Fruit fly (Drosophila melanogaster) whole organism, embryonic: ENCODE data around the gene Rh4.

Experiments used
- CG10462 ChIP-seq: fragments of 200-800 bp; sonication (Bioruptor generic); optimal IDR thresholded peaks from 2 replicates; lab custom pipeline; 2016; ENCODE audit warnings: missing biosample characterization, missing genetic modification characterization
- CG11695 ChIP-seq: fragments of 200-800 bp; sonication (Bioruptor generic); IDR thresholded peaks from 3 replicates; pipeline ENCODE4 v1.3.6; 2022; ENCODE audit warnings: missing biosample characterization, missing genetic modification characterization
- CG12071 ChIP-seq: fragments of 200-800 bp; sonication (Bioruptor generic); optimal IDR thresholded peaks from 3 replicates; lab custom pipeline; 2018; ENCODE audit warnings: missing biosample characterization, mild to moderate bottlenecking, missing genetic modification characterization
- CG12769 ChIP-seq: fragments of 200-800 bp; sonication (Bioruptor generic); optimal IDR thresholded peaks from 2 replicates; lab custom pipeline; 2019; ENCODE audit warnings: missing biosample characterization, mild to moderate bottlenecking, missing genetic modification characterization, moderate library complexity
- CG13287 ChIP-seq: fragments of 200-800 bp; sonication (Bioruptor generic); IDR thresholded peaks from 2 replicates; pipeline ENCODE4 v1.3.6; 2022; ENCODE audit warnings: missing biosample characterization, missing genetic modification characterization; ENCODE audit not compliant: partially characterized antibody
- CG15514 ChIP-seq: fragments of 200-800 bp; sonication (Bioruptor generic); optimal IDR thresholded peaks from 3 replicates; lab custom pipeline; 2017; ENCODE audit warnings: missing biosample characterization, missing genetic modification characterization, mild to moderate bottlenecking, moderate library complexity, missing genetic modification reagents
- CG31441 ChIP-seq: fragments of 200-800 bp; sonication (Bioruptor generic); IDR thresholded peaks from 2 replicates; pipeline ENCODE4 v1.3.6; 2022; ENCODE audit warnings: missing biosample characterization, missing genetic modification characterization
- CG3407 ChIP-seq: fragments of 200-800 bp; sonication (Bioruptor generic); optimal IDR thresholded peaks from 2 replicates; lab custom pipeline; 2018; ENCODE audit warnings: missing biosample characterization, mild to moderate bottlenecking, missing genetic modification characterization
- CG34422 ChIP-seq: fragments of 200-800 bp; sonication (Bioruptor generic); IDR thresholded peaks from 3 replicates; pipeline ENCODE4 v1.3.6; 2022; ENCODE audit warnings: missing biosample characterization, missing genetic modification characterization
- CG4707 ChIP-seq: fragments of 200-800 bp; sonication (Bioruptor generic); optimal IDR thresholded peaks from 2 replicates; lab custom pipeline; 2018; ENCODE audit warnings: missing biosample characterization, mild to moderate bottlenecking, missing genetic modification characterization, moderate library complexity
- CG6791 ChIP-seq: fragments of 200-800 bp; sonication (Bioruptor generic); IDR thresholded peaks from 3 replicates; pipeline ENCODE4 v1.3.6; 2022; ENCODE audit warnings: missing biosample characterization, missing genetic modification characterization; ENCODE audit not compliant: partially characterized antibody
- CG7372 ChIP-seq: fragments of 200-800 bp; sonication (Bioruptor generic); IDR thresholded peaks from 2 replicates; pipeline ENCODE4 v1.3.6; 2022; ENCODE audit warnings: missing biosample characterization, missing genetic modification characterization
- CG7987 ChIP-seq: fragments of 200-800 bp; sonication (Bioruptor generic); optimal IDR thresholded peaks from 2 replicates; lab custom pipeline; 2018; ENCODE audit warnings: missing biosample characterization, mild to moderate bottlenecking, missing genetic modification characterization, moderate library complexity
- CG8290 ChIP-seq, 3 experiments: fragments of 200-800 bp; sonication (Bioruptor generic); optimal IDR thresholded peaks; 2 replicates each; lab custom pipeline; 2016 to 2019; ENCODE audit warnings: missing biosample characterization in 3 of 3, missing genetic modification characterization in 3 of 3, mild to moderate bottlenecking in 2 of 3, moderate library complexity in 1 of 3
- Dref ChIP-seq: fragments of 200-800 bp; sonication (Bioruptor generic); IDR thresholded peaks from 2 replicates; pipeline ENCODE4 v1.3.6; 2022; ENCODE audit warnings: missing biosample characterization, missing genetic modification characterization
- E2f2 ChIP-seq: fragments of 200-800 bp; sonication (Bioruptor generic); IDR thresholded peaks from 2 replicates; pipeline ENCODE4 v1.3.6; 2022; ENCODE audit warnings: missing biosample characterization, missing genetic modification characterization
- Elba2 ChIP-seq: fragments of 200-800 bp; sonication (Bioruptor generic); optimal IDR thresholded peaks from 3 replicates; lab custom pipeline; 2016; ENCODE audit warnings: missing biosample characterization, missing genetic modification characterization
- Med ChIP-seq: fragments of 200-800 bp; sonication (Bioruptor generic); peaks from one replicate; lab custom pipeline; 2016; ENCODE audit warnings: missing biosample characterization, missing genetic modification characterization, mild to moderate bottlenecking, inconsistent platforms, moderate library complexity
- Rfx ChIP-seq: fragments of 200-800 bp; sonication (Bioruptor generic); IDR thresholded peaks from 2 replicates; pipeline ENCODE4 v1.3.6; 2022; ENCODE audit warnings: missing biosample characterization, missing genetic modification characterization
- amos ChIP-seq: fragments of 200-800 bp; sonication (Bioruptor generic); IDR thresholded peaks from 2 replicates; pipeline ENCODE4 v1.3.6; 2022; ENCODE audit warnings: missing biosample characterization, missing genetic modification characterization; ENCODE audit not compliant: partially characterized antibody
- ap ChIP-seq: fragments of 200-800 bp; sonication (Bioruptor generic); IDR thresholded peaks from 2 replicates; pipeline ENCODE4 v1.3.6; 2022; ENCODE audit warnings: missing biosample characterization, missing genetic modification characterization
- ash1 ChIP-seq: fragments of 200-800 bp; sonication (Bioruptor generic); optimal IDR thresholded peaks from 2 replicates; lab custom pipeline; 2018; ENCODE audit warnings: missing biosample characterization, mild to moderate bottlenecking, missing genetic modification characterization
- dati ChIP-seq: fragments of 200-800 bp; sonication (Bioruptor generic); IDR thresholded peaks from 2 replicates; pipeline ENCODE4 v1.3.6; 2022; ENCODE audit warnings: missing biosample characterization, missing genetic modification characterization
- dysf ChIP-seq: fragments of 200-800 bp; sonication (Bioruptor generic); IDR thresholded peaks from 3 replicates; pipeline ENCODE4 v1.3.6; 2022; ENCODE audit warnings: missing biosample characterization, missing genetic modification characterization
- gce ChIP-seq: fragments of 200-800 bp; sonication (Bioruptor generic); IDR thresholded peaks from 3 replicates; pipeline ENCODE4 v1.3.6; 2022; ENCODE audit warnings: missing biosample characterization, missing genetic modification characterization
- gcm2 ChIP-seq: fragments of 200-800 bp; sonication (Bioruptor generic); optimal IDR thresholded peaks from 2 replicates; lab custom pipeline; 2016; ENCODE audit warnings: missing biosample characterization, missing genetic modification characterization
- gfzf ChIP-seq: fragments of 200-800 bp; sonication (Bioruptor generic); optimal IDR thresholded peaks from 2 replicates; lab custom pipeline; 2016; ENCODE audit warnings: missing biosample characterization, mild to moderate bottlenecking, missing genetic modification characterization, moderate library complexity
- lov ChIP-seq, 2 experiments: fragments of 200-800 bp in 1 of 2; fragments of >200 bp in 1 of 2; sonication (Bioruptor generic) in 1 of 2; IDR thresholded peaks in 1 of 2; optimal IDR thresholded peaks in 1 of 2; 2 replicates in 1 of 2; 3 replicates in 1 of 2; pipeline versions ENCODE4 v1.3.6 to Lab custom; 2017 to 2022; ENCODE audit warnings: missing biosample characterization in 1 of 2, missing genetic modification characterization in 1 of 2
- maf-S ChIP-seq: fragments of 200-800 bp; sonication (Bioruptor generic); optimal IDR thresholded peaks from 2 replicates; lab custom pipeline; 2016; ENCODE audit warnings: missing biosample characterization, missing genetic modification characterization
- nau ChIP-seq: fragments of 200-800 bp; sonication (Bioruptor generic); optimal IDR thresholded peaks from 3 replicates; lab custom pipeline; 2017; ENCODE audit warnings: missing biosample characterization, mild to moderate bottlenecking, missing genetic modification characterization, missing genetic modification reagents
- pita ChIP-seq: fragments of 200-800 bp; sonication (Bioruptor generic); optimal IDR thresholded peaks from 2 replicates; lab custom pipeline; 2017; ENCODE audit warnings: missing biosample characterization, mild to moderate bottlenecking, missing genetic modification characterization
- sens-2 ChIP-seq: fragments of 200-800 bp; sonication (Bioruptor generic); IDR thresholded peaks from 2 replicates; pipeline ENCODE4 v1.3.6; 2022; ENCODE audit warnings: missing biosample characterization, missing genetic modification characterization
- sim ChIP-seq: fragments of 200-800 bp; sonication (Bioruptor generic); IDR thresholded peaks from 2 replicates; pipeline ENCODE4 v1.3.6; 2022; ENCODE audit warnings: missing biosample characterization, missing genetic modification characterization
- sr ChIP-seq: fragments of 200-800 bp; sonication (Bioruptor generic); IDR thresholded peaks from 3 replicates; pipeline ENCODE4 v1.3.6; 2022; ENCODE audit warnings: missing biosample characterization, missing genetic modification characterization
- stwl ChIP-seq: fragments of 200-800 bp; sonication (Bioruptor generic); optimal IDR thresholded peaks from 3 replicates; lab custom pipeline; 2018; ENCODE audit warnings: missing biosample characterization, mild to moderate bottlenecking, missing genetic modification characterization, moderate library complexity
- ttk ChIP-seq: fragments of 200-800 bp; sonication (Bioruptor generic); IDR thresholded peaks from 2 replicates; pipeline ENCODE4 v2.1.2; 2022; ENCODE audit warnings: missing biosample characterization, missing genetic modification characterization
- zen2 ChIP-seq: fragments of 200-800 bp; sonication (Bioruptor generic); IDR thresholded peaks from 3 replicates; pipeline ENCODE4 v1.3.6; 2022; ENCODE audit warnings: missing biosample characterization, missing genetic modification characterization; ENCODE audit not compliant: partially characterized antibody

Gene Rh4

DNA sequence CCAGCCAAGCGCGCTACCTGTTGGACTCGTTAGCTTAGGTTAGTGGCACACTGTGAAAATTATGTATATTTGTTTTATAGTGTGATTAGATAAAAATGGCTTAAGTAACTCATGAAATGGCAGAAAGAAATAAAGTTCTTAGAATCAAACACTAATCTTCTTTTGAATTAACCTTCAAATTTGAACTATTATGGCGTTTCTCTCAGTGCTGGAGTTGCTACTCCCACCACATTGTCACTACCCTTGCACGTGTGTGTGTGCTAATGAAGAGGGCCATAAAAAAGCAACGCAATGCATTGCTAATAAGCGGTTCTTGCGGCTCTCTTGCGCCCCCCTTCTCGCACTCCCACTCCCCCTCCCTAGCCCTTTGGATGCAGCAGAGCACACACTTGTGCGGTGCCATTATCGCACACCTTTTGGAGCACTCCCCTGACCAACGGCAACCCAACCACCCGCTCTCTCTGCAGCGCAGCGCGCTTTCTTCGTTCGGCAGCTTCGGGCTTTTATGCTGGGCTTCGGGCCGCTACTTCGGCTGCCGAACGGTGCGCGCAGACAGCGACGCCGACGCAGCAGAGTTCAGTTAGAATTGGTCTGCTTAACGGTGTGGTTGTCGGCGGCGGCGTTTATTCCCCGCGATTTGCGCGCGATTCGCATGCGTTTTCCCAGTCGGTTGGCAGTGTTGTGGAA is 28.5 kb upstream of the Rh4 start (continued):
- no peak for TF ChIP-seq ash1 (GFP tag; lab: Kevin White, UChicago)
- peak; percentile 89 for TF ChIP-seq CG34422 (GFP tag; lab: Robert Waterston, UW)
- peak; percentile 86 for TF ChIP-seq sim (GFP tag; lab: Robert Waterston, UW)
- TF ChIP-seq sens-2 (GFP tag; lab: Robert Waterston, UW) = peak; percentile 96
- peak; percentile 36 for TF ChIP-seq Elba2 (GFP tag; lab: Kevin White, UChicago)
- peak; percentile 34; the same call in 1 of the 2 replicates for TF ChIP-seq amos
- peak; percentile 94 for TF ChIP-seq ttk (GFP tag; lab: Robert Waterston, UW)
- peak; percentile 91 for TF ChIP-seq ap (GFP tag; lab: Robert Waterston, UW)
- TF ChIP-seq CG7372 = peak; percentile 85
- peak; percentile 80 for TF ChIP-seq maf-S (GFP tag; lab: Kevin White, UChicago)
- TF ChIP-seq, all 482 proteins: peak for 417

DNA sequence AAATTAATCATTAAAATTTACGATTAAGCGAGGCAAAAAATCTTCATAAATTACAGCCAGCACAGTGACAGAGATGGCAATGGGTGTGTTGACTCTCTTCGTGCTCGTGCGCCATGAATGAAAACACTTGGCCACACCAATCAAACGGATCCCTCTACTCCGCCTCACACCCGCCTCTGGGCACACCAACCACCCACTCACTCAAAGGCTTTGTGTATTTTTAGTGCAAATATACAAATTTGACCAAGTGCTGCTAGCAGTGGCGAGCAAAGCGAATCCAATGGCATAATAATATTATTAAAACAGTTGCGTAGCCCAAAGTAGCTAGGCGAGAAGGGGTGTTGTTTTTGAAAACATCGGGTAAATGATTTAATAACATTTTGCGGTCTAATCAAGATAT is 27.2 kb upstream of the Rh4 start:
- TF ChIP-seq dati (GFP tag; lab: Robert Waterston, UW) (0 out of 2 replicates have a peak, but pooled peaks have one; percentile 8), CG7987 (GFP tag; lab: Kevin White, UChicago) (peak; percentile 5), pita (GFP tag; lab: Kevin White, UChicago) (no peak), gcm2 (GFP tag; lab: Kevin White, UChicago) (no peak), CG4707 (GFP tag; lab: Kevin White, UChicago) (no peak), dysf (GFP tag; lab: Robert Waterston, UW) (0 out of 3 replicates have a peak, but pooled peaks have one; percentile 11), gce (GFP tag; lab: Robert Waterston, UW) (0 out of 3 replicates have a peak, but pooled peaks have one; percentile 37), CG11695 (0 out of 3 replicates have a peak, but pooled peaks have one; percentile 13), CG15514 (GFP tag; lab: Kevin White, UChicago) (peak; percentile 17), Med (GFP tag; lab: Kevin White, UChicago) (peak; percentile 64), lov (optimal IDR thresholded peaks at IDR 0.05; lab: Kevin White, UChicago) (no peak), lov (GFP tag; IDR thresholded peaks at IDR 0.05; lab: Robert Waterston, UW) (no peak), CG8290 (GFP tag; optimal IDR thresholded peaks at IDR 0.05; lab: Kevin White, UChicago) (no peak), CG8290 (tag; optimal IDR thresholded peaks at IDR 0.05; lab: Kevin White, UChicago) (peak in 1 of 2 experiments; percentile 40), CG12071 (GFP tag; lab: Kevin White, UChicago) (peak; percentile 4), CG12769 (tag; lab: Kevin White, UChicago) (peak; percentile 57), Rfx (GFP tag; lab: Robert Waterston, UW) (peak; percentile 19; the same call in 1 of the 2 replicates), E2f2 (peak; percentile 7; the same call in 1 of the 2 replicates), sr (GFP tag; lab: Robert Waterston, UW) (peak; percentile 72; the same call in 2 of the 3 replicates), CG31441 (no peak), Dref (GFP tag; lab: Robert Waterston, UW) (no peak), CG13287 (GFP tag; lab: Robert Waterston, UW) (peak; percentile 41), gfzf (GFP tag; lab: Kevin White, UChicago) (peak; percentile 6), CG6791 (GFP tag; lab: Robert Waterston, UW) (peak; percentile 60; the same call in 2 of the 3 replicates), CG10462 (GFP tag; lab: Kevin White, UChicago) (no peak), nau (GFP tag; lab: Kevin White, UChicago) (peak; percentile 24), CG3407 (GFP tag; lab: Kevin White, UChicago) (no peak), zen2 (GFP tag; lab: Robert Waterston, UW) (0 out of 3 replicates have a peak, but pooled peaks have one; percentile 29), stwl (tag; lab: Kevin White, UChicago) (peak; percentile 95), amos (0 out of 2 replicates have a peak, but pooled peaks have one; percentile 9)
